Fruit fly (Drosophila melanogaster): ENCODE results near the gene CG11911.

Gene CG11911

DNA sequence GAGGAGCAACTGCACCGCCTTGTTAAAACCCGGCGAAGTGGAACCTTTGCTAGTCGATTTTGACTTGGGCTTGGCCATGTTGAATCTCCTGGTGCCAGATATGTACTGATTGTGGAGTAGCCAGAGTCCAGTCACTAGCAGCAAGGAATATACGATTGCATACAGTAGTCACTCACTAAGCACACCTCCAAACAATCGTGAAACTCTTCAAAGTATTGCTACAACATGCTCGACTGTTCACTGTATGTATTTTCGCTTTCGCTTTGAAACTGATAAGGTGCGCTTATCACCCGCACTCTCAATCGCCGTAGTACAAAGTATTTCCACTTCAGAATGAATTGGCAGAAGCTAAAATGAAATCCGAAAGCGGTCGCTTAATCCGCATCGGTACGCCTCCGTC lies 34.6 kb downstream of the CG11911 start (continued):
- TF ChIP-seq CG11902 (GFP tag; optimal IDR thresholded peaks at IDR 0.05) (peak; percentile 46), Smox (GFP tag; optimal IDR thresholded peaks at IDR 0.05) (no peak), dac (GFP tag; optimal IDR thresholded peaks at IDR 0.05) (no peak), CG8319 (GFP tag; optimal IDR thresholded peaks at IDR 0.05) (peak; percentile 44), CG6792 (GFP tag; optimal IDR thresholded peaks at IDR 0.05) (peak; percentile 78), Lpt (GFP tag; optimal IDR thresholded peaks at IDR 0.05) (peak; percentile 8), CG1621 (tag; optimal IDR thresholded peaks at IDR 0.05) (peak; percentile 74), cyc (GFP tag; optimal IDR thresholded peaks at IDR 0.05) (peak; percentile 83), acj6 (GFP tag; optimal IDR thresholded peaks at IDR 0.05) (peak; percentile 69), OdsH (GFP tag; optimal IDR thresholded peaks at IDR 0.05) (peak; percentile 70), CG11762 (GFP tag; optimal IDR thresholded peaks at IDR 0.05; ENCODE audit: insufficient read depth) (peak; percentile 62), Hr39 (GFP tag; optimal IDR thresholded peaks at IDR 0.05) (peak; percentile 84), eg (GFP tag; IDR thresholded peaks at IDR 0.05) (peak; percentile 73; the same call in 2 of the 3 replicates), CG31627 (GFP tag; optimal IDR thresholded peaks at IDR 0.05) (peak; percentile 82), Hr4 (GFP tag; optimal IDR thresholded peaks at IDR 0.05) (peak; percentile 75), CG6276 (GFP tag; optimal IDR thresholded peaks at IDR 0.05) (no peak), Gug (GFP tag; IDR thresholded peaks at IDR 0.05) (0 out of 2 replicates have a peak, but pooled peaks have one; percentile 24), CG8119 (GFP tag; IDR thresholded peaks at IDR 0.05) (peak; percentile 27; the same call in 1 of the 3 replicates), CG10631 (GFP tag; optimal IDR thresholded peaks at IDR 0.05) (peak; percentile 52), Sox102F (GFP tag; optimal IDR thresholded peaks at IDR 0.05) (peak; percentile 85), CG6854 (GFP tag; optimal IDR thresholded peaks at IDR 0.05) (peak; percentile 86), Ets21C (GFP tag; optimal IDR thresholded peaks at IDR 0.05) (peak; percentile 66), Eip93F (GFP tag; optimal IDR thresholded peaks at IDR 0.05) (peak; percentile 92), lz (GFP tag; optimal IDR thresholded peaks at IDR 0.05) (peak; percentile 73), Eip75B (GFP tag; optimal IDR thresholded peaks at IDR 0.05) (peak; percentile 84), CG34406 (GFP tag; optimal IDR thresholded peaks at IDR 0.05) (peak; percentile 62), fkh (GFP tag; optimal IDR thresholded peaks at IDR 0.05) (no peak), topi (GFP tag; optimal IDR thresholded peaks at IDR 0.05) (peak; percentile 81), CG7368 (GFP tag; optimal IDR thresholded peaks at IDR 0.05) (peak; percentile 78), net (GFP tag; optimal IDR thresholded peaks at IDR 0.05) (peak; percentile 80), achi (GFP tag; optimal IDR thresholded peaks at IDR 0.05) (peak; percentile 55), CG8632 (GFP tag; optimal IDR thresholded peaks at IDR 0.05) (peak; percentile 67), CG15336 (GFP tag; IDR thresholded peaks at IDR 0.05) (peak; percentile 70), Sox14 (GFP tag; optimal IDR thresholded peaks at IDR 0.05) (peak; percentile 87), Hr38 (GFP tag; optimal IDR thresholded peaks at IDR 0.05) (no peak), ss (GFP tag; optimal IDR thresholded peaks at IDR 0.05) (peak; percentile 64 to 82), fd59A (GFP tag; optimal IDR thresholded peaks at IDR 0.05) (no peak), CG3032 (tag; optimal IDR thresholded peaks at IDR 0.05) (peak; percentile 40), CG16779 (tag; optimal IDR thresholded peaks at IDR 0.05) (peak; percentile 86), spab (GFP tag; optimal IDR thresholded peaks at IDR 0.05) (peak; percentile 46), Blimp-1 (GFP tag; optimal IDR thresholded peaks at IDR 0.05) (no peak)

DNA sequence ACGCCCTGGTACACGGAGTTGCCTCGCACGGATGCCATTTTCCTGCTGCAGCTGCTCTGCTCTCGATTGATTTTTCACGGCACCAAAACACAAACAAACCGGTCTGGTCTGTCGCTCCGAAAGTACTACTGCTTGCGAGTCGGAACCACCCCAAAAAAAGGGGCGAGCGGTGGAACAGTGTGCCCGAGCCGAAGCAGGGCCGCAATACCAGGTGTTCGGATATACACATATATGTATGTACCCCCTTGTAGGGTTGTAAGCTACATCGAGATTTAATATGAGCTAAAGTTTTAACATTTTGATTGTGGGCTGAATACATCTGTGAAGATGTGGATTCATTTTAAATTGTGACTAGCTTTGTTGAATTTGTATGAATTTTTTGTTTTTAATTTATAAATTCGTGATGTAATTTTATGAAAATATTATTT lies 35.4 kb downstream of the CG11911 start:
- TF ChIP-seq CG11294 (GFP tag; IDR thresholded peaks at IDR 0.05) (no peak), Sox102F (GFP tag; optimal IDR thresholded peaks at IDR 0.05) (no peak), Smox (GFP tag; optimal IDR thresholded peaks at IDR 0.05) (no peak), salr (GFP tag; optimal IDR thresholded peaks at IDR 0.05) (peak in 1 of 2 experiments; percentile 17), Blimp-1 (GFP tag; optimal IDR thresholded peaks at IDR 0.05) (peak; percentile 1), CG8632 (GFP tag; optimal IDR thresholded peaks at IDR 0.05) (peak; percentile 27), CG6163 (GFP tag; IDR thresholded peaks at IDR 0.05) (peak; percentile 66; the same call in 2 of the 3 replicates), CG15336 (GFP tag; IDR thresholded peaks at IDR 0.05) (no peak), CG16779 (tag; optimal IDR thresholded peaks at IDR 0.05) (no peak), lz (GFP tag; optimal IDR thresholded peaks at IDR 0.05) (peak; percentile 48), CG1621 (tag; optimal IDR thresholded peaks at IDR 0.05) (peak; percentile 28), vri (GFP tag; optimal IDR thresholded peaks at IDR 0.05) (no peak), pdm3 (GFP tag; optimal IDR thresholded peaks at IDR 0.05) (peak; percentile 47), Ets21C (GFP tag; optimal IDR thresholded peaks at IDR 0.05) (peak; percentile 28), CG3919 (GFP tag; optimal IDR thresholded peaks at IDR 0.05) (peak; percentile 59), eg (GFP tag; IDR thresholded peaks at IDR 0.05) (peak; percentile 71), fkh (GFP tag; optimal IDR thresholded peaks at IDR 0.05) (peak; percentile 6), achi (GFP tag; optimal IDR thresholded peaks at IDR 0.05) (peak; percentile 47), acj6 (GFP tag; optimal IDR thresholded peaks at IDR 0.05) (peak; percentile 53), CG32006 (GFP tag; optimal IDR thresholded peaks at IDR 0.05) (peak; percentile 6), Hr38 (GFP tag; optimal IDR thresholded peaks at IDR 0.05) (no peak), dsx (GFP tag; optimal IDR thresholded peaks at IDR 0.05; ENCODE audit: poor library complexity, severe bottlenecking) (peak; percentile 43), Sox14 (GFP tag; optimal IDR thresholded peaks at IDR 0.05) (peak; percentile 64), Gug (GFP tag; IDR thresholded peaks at IDR 0.05) (no peak)
